Worm (Caenorhabditis elegans): ENCODE measurements around the gene T07G12.5.
A peak's percentile ranks its signal among the peaks of the same experiment; 100 is the strongest.

DNA sequence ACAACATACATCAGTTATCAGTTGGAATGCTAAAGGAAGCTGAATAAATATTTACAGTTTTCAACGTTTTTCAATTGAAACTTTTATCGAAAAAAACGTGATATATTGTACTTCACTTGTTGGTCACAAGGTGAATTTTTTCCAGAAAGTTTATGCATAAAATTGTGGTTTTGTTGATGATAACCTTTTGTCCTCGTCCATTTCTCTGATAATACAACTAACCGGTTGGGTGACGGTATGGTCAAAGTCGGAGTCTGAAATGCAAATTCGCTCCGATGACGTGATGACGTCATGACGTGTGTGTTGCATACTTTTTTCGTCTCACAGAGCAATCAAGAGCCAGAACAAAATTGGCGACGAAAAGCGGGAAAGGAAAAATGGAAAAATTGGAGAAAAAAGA is 33.5 kb downstream of the T07G12.5 start:
- TF ChIP-seq nfya-1 (tag; optimal IDR thresholded peaks at IDR 0.05; ENCODE audit: insufficient read depth): peak; percentile 8
- TF ChIP-seq R02D3.7 (tag; optimal IDR thresholded peaks at IDR 0.05): no peak

Data from whole organism, L3 larva.